Worm (Caenorhabditis elegans) whole organism, L4 larva: ENCODE data around the gene otpl-6.

Experiments
- aha-1 ChIP-seq: fragments of 150-350 bp; peaks from one replicate; lab custom pipeline; 2014; ENCODE audit warnings: missing biosample characterization, missing genetic modification characterization
- aly-2 ChIP-seq: sonication (generic microtip); optimal IDR thresholded peaks from 2 replicates; lab custom pipeline; 2018; ENCODE audit warnings: missing biosample characterization, missing genetic modification characterization
- ama-1 ChIP-seq: fragments of 150-350 bp; optimal IDR thresholded peaks from 2 replicates; lab custom pipeline; 2014; ENCODE audit warnings: inconsistent platforms, mixed read lengths
- daf-19 ChIP-seq: fragments of 200-800 bp; sonication (Bioruptor generic); conservative IDR thresholded peaks from 2 replicates; pipeline ENCODE4 v1.3.6; 2022; ENCODE audit warnings: missing genetic modification characterization, missing compliant biosample characterization
- dve-1 ChIP-seq: sonication (generic microtip); optimal IDR thresholded peaks from 2 replicates; lab custom pipeline; 2017; ENCODE audit warnings: antibody characterized with exemption, mild to moderate bottlenecking, missing genetic modification characterization, missing compliant biosample characterization; ENCODE audit not compliant: insufficient read depth
- fkh-10 ChIP-seq: fragments of 150-350 bp; optimal IDR thresholded peaks from 2 replicates; lab custom pipeline; 2014; ENCODE audit warnings: missing biosample characterization, missing genetic modification reagents, missing genetic modification characterization
- nhr-28 ChIP-seq: fragments of 150-350 bp; optimal IDR thresholded peaks from 2 replicates; lab custom pipeline; 2014; ENCODE audit warnings: missing biosample characterization, missing genetic modification characterization
- skn-1 ChIP-seq: fragments of 150-350 bp; optimal IDR thresholded peaks from 2 replicates; lab custom pipeline; 2014; ENCODE audit warnings: missing biosample characterization, missing genetic modification characterization
- unc-39 ChIP-seq: sonication (generic microtip); optimal IDR thresholded peaks from 2 replicates; lab custom pipeline; 2017; ENCODE audit warnings: missing biosample characterization, missing genetic modification characterization
- zfp-2 ChIP-seq: sonication (generic microtip); optimal IDR thresholded peaks from 2 replicates; lab custom pipeline; 2016; ENCODE audit warnings: mild to moderate bottlenecking, missing genetic modification characterization, missing compliant biosample characterization
- zfp-3 ChIP-seq: fragments of 200-800 bp; sonication (Bioruptor generic); conservative IDR thresholded peaks from 2 replicates; pipeline ENCODE4 v1.3.6; 2022; ENCODE audit warnings: missing genetic modification reagents, missing genetic modification characterization, missing compliant biosample characterization
- ztf-11 ChIP-seq: fragments of 150-350 bp; optimal IDR thresholded peaks from 2 replicates; lab custom pipeline; 2014; ENCODE audit warnings: missing biosample characterization, missing genetic modification characterization

- no peak for TF ChIP-seq aha-1 (tag; lab: Kevin White, UChicago)
- no peak for TF ChIP-seq nhr-28 (tag; lab: Kevin White, UChicago)
- TF ChIP-seq ama-1 = no peak
- TF ChIP-seq skn-1 (tag; lab: Kevin White, UChicago) = no peak
- no peak for TF ChIP-seq fkh-10 (GFP tag; lab: Kevin White, UChicago)
- no peak for TF ChIP-seq unc-39 (tag; lab: Kevin White, UChicago)
- no peak for TF ChIP-seq aly-2 (tag; lab: Kevin White, UChicago)
- no peak for TF ChIP-seq dve-1 (tag; lab: Kevin White, UChicago)
- peak; percentile 70 for TF ChIP-seq daf-19 (GFP tag; lab: Robert Waterston, UW)
- TF ChIP-seq zfp-2 (tag; lab: Kevin White, UChicago) = no peak
- TF ChIP-seq zfp-3 = no peak
- no peak for TF ChIP-seq ztf-11 (tag; lab: Kevin White, UChicago)
Measured at ce11 chrV:8495965-8496364, 29.9 kb upstream of the otpl-6 start.
